Fruit fly (Drosophila melanogaster) whole organism, embryonic: ENCODE results near the gene cry.

ENCODE experiments used
- Adf1 ChIP-seq: fragments of 200-800 bp; sonication (Bioruptor generic); IDR thresholded peaks from 2 replicates; pipeline ENCODE4 v1.3.6; 2022; ENCODE audit warnings: missing biosample characterization, missing genetic modification characterization
- CG10147 ChIP-seq: fragments of 200-800 bp; sonication (Bioruptor generic); optimal IDR thresholded peaks from 2 replicates; lab custom pipeline; 2019; ENCODE audit warnings: missing biosample characterization, mild to moderate bottlenecking, missing genetic modification characterization, moderate library complexity
- CG10274 ChIP-seq: fragments of 200-800 bp; sonication (Bioruptor generic); optimal IDR thresholded peaks from 3 replicates; lab custom pipeline; 2017; ENCODE audit warnings: missing biosample characterization, mild to moderate bottlenecking, missing genetic modification characterization
- CG11456 ChIP-seq: fragments of 200-800 bp; sonication (Bioruptor generic); IDR thresholded peaks from 3 replicates; pipeline ENCODE4 v1.3.6; 2022; ENCODE audit warnings: missing biosample characterization, missing genetic modification characterization
- CG12155 ChIP-seq: fragments of 200-800 bp; sonication (Bioruptor generic); optimal IDR thresholded peaks from 3 replicates; lab custom pipeline; 2016; ENCODE audit warnings: missing biosample characterization, missing genetic modification characterization
- CG1233 ChIP-seq: fragments of 200-800 bp; sonication (Bioruptor generic); optimal IDR thresholded peaks from 4 replicates; lab custom pipeline; 2018; ENCODE audit warnings: missing biosample characterization, mild to moderate bottlenecking, missing genetic modification characterization
- CG13287 ChIP-seq: fragments of 200-800 bp; sonication (Bioruptor generic); IDR thresholded peaks from 2 replicates; pipeline ENCODE4 v1.3.6; 2022; ENCODE audit warnings: missing biosample characterization, missing genetic modification characterization; ENCODE audit not compliant: partially characterized antibody
- CG14441 ChIP-seq: fragments of 200-800 bp; sonication (Bioruptor generic); IDR thresholded peaks from 2 replicates; pipeline ENCODE4 v1.3.6; 2022; ENCODE audit warnings: missing biosample characterization, missing genetic modification characterization
- CG1529 ChIP-seq: fragments of 200-800 bp; sonication (Bioruptor generic); optimal IDR thresholded peaks from 3 replicates; lab custom pipeline; 2018; ENCODE audit warnings: missing biosample characterization, missing genetic modification characterization
- CG15514 ChIP-seq: fragments of 200-800 bp; sonication (Bioruptor generic); optimal IDR thresholded peaks from 3 replicates; lab custom pipeline; 2017; ENCODE audit warnings: missing biosample characterization, missing genetic modification characterization, mild to moderate bottlenecking, moderate library complexity, missing genetic modification reagents
- CG17568 ChIP-seq: fragments of 200-800 bp; sonication (Bioruptor generic); optimal IDR thresholded peaks from 2 replicates; lab custom pipeline; 2018; ENCODE audit warnings: missing biosample characterization, mild to moderate bottlenecking, missing genetic modification characterization, moderate library complexity
- CG18619 ChIP-seq: fragments of 200-800 bp; sonication (Bioruptor generic); optimal IDR thresholded peaks from 3 replicates; lab custom pipeline; 2017; ENCODE audit warnings: missing biosample characterization, mild to moderate bottlenecking, missing genetic modification characterization
- CG2712 ChIP-seq: fragments of 200-800 bp; optimal IDR thresholded peaks from 3 replicates; lab custom pipeline; 2019; ENCODE audit warnings: missing biosample characterization, mild to moderate bottlenecking, missing genetic modification characterization, moderate library complexity
- CG3065 ChIP-seq: fragments of 200-800 bp; sonication (Bioruptor generic); optimal IDR thresholded peaks from 2 replicates; lab custom pipeline; 2016; ENCODE audit warnings: missing biosample characterization, missing genetic modification characterization
- CG31441 ChIP-seq: fragments of 200-800 bp; sonication (Bioruptor generic); IDR thresholded peaks from 2 replicates; pipeline ENCODE4 v1.3.6; 2022; ENCODE audit warnings: missing biosample characterization, missing genetic modification characterization
- CG3163 ChIP-seq: fragments of 200-800 bp; sonication (Bioruptor generic); optimal IDR thresholded peaks from 3 replicates; lab custom pipeline; 2016; ENCODE audit warnings: missing biosample characterization, missing genetic modification characterization
- CG32767 ChIP-seq: fragments of 200-800 bp; sonication (Bioruptor generic); IDR thresholded peaks from 2 replicates; pipeline ENCODE4 v1.3.6; 2022; ENCODE audit warnings: missing biosample characterization, missing genetic modification characterization
- CG34422 ChIP-seq: fragments of 200-800 bp; sonication (Bioruptor generic); IDR thresholded peaks from 3 replicates; pipeline ENCODE4 v1.3.6; 2022; ENCODE audit warnings: missing biosample characterization, missing genetic modification characterization
- CG4360 ChIP-seq: fragments of 200-800 bp; sonication (Bioruptor generic); IDR thresholded peaks from 2 replicates; pipeline ENCODE4 v1.3.6; 2022; ENCODE audit warnings: missing biosample characterization, missing genetic modification characterization
- CG6689 ChIP-seq: fragments of 200-800 bp; sonication (Bioruptor generic); IDR thresholded peaks from 2 replicates; pipeline ENCODE4 v1.3.6; 2022; ENCODE audit warnings: missing biosample characterization, missing genetic modification characterization
- CG8281 ChIP-seq: fragments of 200-800 bp; sonication (Bioruptor generic); optimal IDR thresholded peaks from 2 replicates; lab custom pipeline; 2018; ENCODE audit warnings: missing biosample characterization, mild to moderate bottlenecking, missing genetic modification characterization, moderate library complexity
- CG9215 ChIP-seq: fragments of 200-800 bp; sonication (Bioruptor generic); IDR thresholded peaks from 2 replicates; pipeline ENCODE4 v1.3.6; 2022; ENCODE audit warnings: missing biosample characterization, missing genetic modification characterization
- D19A ChIP-seq: fragments of 200-800 bp; optimal IDR thresholded peaks from 3 replicates; lab custom pipeline; 2019; ENCODE audit warnings: missing biosample characterization, mild to moderate bottlenecking, missing genetic modification characterization, moderate library complexity
- Deaf1 ChIP-seq: fragments of 200-800 bp; optimal IDR thresholded peaks from 3 replicates; lab custom pipeline; 2019; ENCODE audit warnings: missing biosample characterization, mild to moderate bottlenecking, missing genetic modification characterization, moderate library complexity
- HLH3B ChIP-seq: fragments of 200-800 bp; sonication (Bioruptor generic); IDR thresholded peaks from 2 replicates; pipeline ENCODE4 v1.3.6; 2022; ENCODE audit warnings: missing biosample characterization, missing genetic modification characterization
- Hmx ChIP-seq: fragments of 200-800 bp; sonication (Bioruptor generic); optimal IDR thresholded peaks from 2 replicates; lab custom pipeline; 2016; ENCODE audit warnings: missing biosample characterization, missing genetic modification characterization
- Rfx ChIP-seq: fragments of 200-800 bp; sonication (Bioruptor generic); IDR thresholded peaks from 2 replicates; pipeline ENCODE4 v1.3.6; 2022; ENCODE audit warnings: missing biosample characterization, missing genetic modification characterization
- Trl ChIP-seq, 3 experiments: fragments of >200 bp in 2 of 3; fragments of 200-800 bp in 1 of 3; sonication (Bioruptor generic) in 1 of 3; optimal IDR thresholded peaks; 2 replicates in 1 of 3; 3 replicates in 2 of 3; lab custom pipeline; 2016 to 2017; ENCODE audit warnings: missing biosample characterization in 1 of 3, missing genetic modification characterization in 1 of 3
- Vsx1 ChIP-seq: fragments of 200-800 bp; sonication (Bioruptor generic); optimal IDR thresholded peaks from 2 replicates; lab custom pipeline; 2017; ENCODE audit warnings: missing biosample characterization, mild to moderate bottlenecking, missing genetic modification characterization, missing genetic modification reagents
- abd-A ChIP-seq: fragments of 200-800 bp; sonication (Bioruptor generic); optimal IDR thresholded peaks from 3 replicates; lab custom pipeline; 2019; ENCODE audit warnings: missing biosample characterization, mild to moderate bottlenecking, missing genetic modification characterization, moderate library complexity
- br ChIP-seq: fragments of >200 bp; optimal IDR thresholded peaks from 2 replicates; lab custom pipeline; 2017
- bsh ChIP-seq, 2 experiments: fragments of 200-800 bp; sonication (Bioruptor generic); optimal IDR thresholded peaks; 2 replicates each; lab custom pipeline; 2017 to 2018; ENCODE audit warnings: mild to moderate bottlenecking in 2 of 2, missing biosample characterization in 2 of 2, missing genetic modification characterization in 2 of 2, moderate library complexity in 1 of 2
- cad ChIP-seq: fragments of >200 bp; optimal IDR thresholded peaks from 2 replicates; lab custom pipeline; 2017; ENCODE audit warnings: missing biosample characterization, missing genetic modification characterization
- cg ChIP-seq: fragments of 200-800 bp; sonication (Bioruptor generic); optimal IDR thresholded peaks from 3 replicates; lab custom pipeline; 2019; ENCODE audit warnings: missing biosample characterization, mild to moderate bottlenecking, missing genetic modification characterization, moderate library complexity
- chinmo ChIP-seq: fragments of 200-800 bp; sonication (Bioruptor generic); IDR thresholded peaks from 4 replicates; pipeline ENCODE4 v1.3.6; 2022; ENCODE audit warnings: missing biosample characterization, missing genetic modification characterization; ENCODE audit not compliant: partially characterized antibody
- corto ChIP-seq: fragments of 200-800 bp; sonication (Bioruptor generic); optimal IDR thresholded peaks from 2 replicates; lab custom pipeline; 2016; ENCODE audit warnings: missing biosample characterization, mild to moderate bottlenecking, missing genetic modification characterization, moderate library complexity
- dpn ChIP-seq, 2 experiments: fragments of 200-800 bp; sonication (Bioruptor generic); optimal IDR thresholded peaks; 3 replicates each; lab custom pipeline; 2016; ENCODE audit warnings: missing biosample characterization in 2 of 2, missing genetic modification characterization in 2 of 2
- ftz-f1 ChIP-seq: fragments of 200-800 bp; sonication (Bioruptor generic); optimal IDR thresholded peaks from 2 replicates; lab custom pipeline; 2016; ENCODE audit warnings: missing biosample characterization, missing genetic modification characterization
- gcm2 ChIP-seq: fragments of 200-800 bp; sonication (Bioruptor generic); optimal IDR thresholded peaks from 2 replicates; lab custom pipeline; 2016; ENCODE audit warnings: missing biosample characterization, missing genetic modification characterization
- hkb ChIP-seq, 2 experiments: fragments of 200-800 bp in 1 of 2; fragments of >200 bp in 1 of 2; sonication (Bioruptor generic) in 1 of 2; IDR thresholded peaks in 1 of 2; optimal IDR thresholded peaks in 1 of 2; 2 replicates each; pipeline versions ENCODE4 v1.3.6 to Lab custom; 2017 to 2022; ENCODE audit warnings: missing biosample characterization in 1 of 2, missing genetic modification characterization in 1 of 2
- ind ChIP-seq: fragments of 200-800 bp; sonication (Bioruptor generic); optimal IDR thresholded peaks from 3 replicates; lab custom pipeline; 2016; ENCODE audit warnings: missing biosample characterization, missing genetic modification characterization
- nerfin-2 ChIP-seq: fragments of 200-800 bp; sonication (Bioruptor generic); IDR thresholded peaks from 2 replicates; pipeline ENCODE4 v1.3.6; 2022; ENCODE audit warnings: missing biosample characterization, missing genetic modification characterization; ENCODE audit not compliant: partially characterized antibody
- nom ChIP-seq: fragments of 200-800 bp; sonication (Bioruptor generic); optimal IDR thresholded peaks from 2 replicates; lab custom pipeline; 2017; ENCODE audit warnings: missing biosample characterization, missing genetic modification characterization, mild to moderate bottlenecking, moderate library complexity, missing genetic modification reagents
- seq ChIP-seq: fragments of 200-800 bp; sonication (Bioruptor generic); IDR thresholded peaks from 2 replicates; pipeline ENCODE4 v1.3.6; 2022; ENCODE audit warnings: missing biosample characterization, missing genetic modification characterization
- sna ChIP-seq: fragments of 200-800 bp; sonication (Bioruptor generic); IDR thresholded peaks from 2 replicates; pipeline ENCODE4 v1.3.6; 2022; ENCODE audit warnings: missing biosample characterization, missing genetic modification characterization; ENCODE audit not compliant: partially characterized antibody
- sqz ChIP-seq: fragments of 200-800 bp; sonication (Bioruptor generic); optimal IDR thresholded peaks from 3 replicates; lab custom pipeline; 2018; ENCODE audit warnings: missing biosample characterization, mild to moderate bottlenecking, missing genetic modification characterization
- toy ChIP-seq: fragments of 200-800 bp; sonication (Bioruptor generic); IDR thresholded peaks from 2 replicates; pipeline ENCODE4 v1.3.6; 2022; ENCODE audit warnings: missing biosample characterization, missing genetic modification characterization
- unc-4 ChIP-seq: fragments of 200-800 bp; sonication (Bioruptor generic); IDR thresholded peaks from 2 replicates; pipeline ENCODE4 v1.3.6; 2022; ENCODE audit warnings: missing biosample characterization, missing genetic modification characterization; ENCODE audit not compliant: partially characterized antibody

Gene cry

dm6 chr3R:19164873-19165456 lies 47.0 kb upstream of the cry start (continued):
- TF ChIP-seq CG1529 (GFP tag; lab: Kevin White, UChicago), result peak; percentile 27
- peak; percentile 47 for TF ChIP-seq CG1233 (GFP tag; lab: Kevin White, UChicago)
- no peak for TF ChIP-seq br
- no peak for TF ChIP-seq Adf1
- no peak for TF ChIP-seq HLH3B (GFP tag; lab: Robert Waterston, UW)
- TF ChIP-seq CG15514 (GFP tag; lab: Kevin White, UChicago), result peak; percentile 24
- TF ChIP-seq CG11456 (GFP tag; lab: Robert Waterston, UW), result peak; percentile 53; the same call in 1 of the 3 replicates
- TF ChIP-seq CG18619 (GFP tag; lab: Kevin White, UChicago), result peak; percentile 60
- TF ChIP-seq CG9215 (GFP tag; lab: Robert Waterston, UW), result no peak
- TF ChIP-seq gcm2 (GFP tag; lab: Kevin White, UChicago), result no peak
- peak; percentile 26 for TF ChIP-seq ind (GFP tag; lab: Kevin White, UChicago)
- TF ChIP-seq toy (GFP tag; lab: Robert Waterston, UW), result no peak
- TF ChIP-seq nerfin-2, result no peak
- TF ChIP-seq CG14441, result peak; percentile 41
- no peak for TF ChIP-seq CG8281 (tag; lab: Kevin White, UChicago)
- TF ChIP-seq CG12155 (GFP tag; lab: Kevin White, UChicago), result peak; percentile 17
- no peak for TF ChIP-seq cg (GFP tag; lab: Kevin White, UChicago)
- no peak for TF ChIP-seq hkb (optimal IDR thresholded peaks at IDR 0.05; lab: Kevin White, UChicago)
- TF ChIP-seq hkb (GFP tag; IDR thresholded peaks at IDR 0.05; lab: Robert Waterston, UW), result 0 out of 2 replicates have a peak, but pooled peaks have one; percentile 36
- TF ChIP-seq CG6689 (GFP tag; lab: Robert Waterston, UW), result peak; percentile 32; the same call in 1 of the 2 replicates
- no peak for TF ChIP-seq Hmx (GFP tag; lab: Kevin White, UChicago)
- TF ChIP-seq cad (GFP tag; lab: Kevin White, UChicago), result no peak

- TF ChIP-seq seq (GFP tag; lab: Robert Waterston, UW) (peak; percentile 43; the same call in 1 of the 2 replicates), CG31441 (GFP tag; lab: Robert Waterston, UW) (no peak), sna (GFP tag; lab: Robert Waterston, UW) (0 out of 2 replicates have a peak, but pooled peaks have one; percentile 32), D19A (tag; lab: Kevin White, UChicago) (peak; percentile 7), cg (GFP tag; lab: Kevin White, UChicago) (peak; percentile 74), Vsx1 (no peak), CG17568 (peak; percentile 41), Rfx (GFP tag; lab: Robert Waterston, UW) (peak; percentile 22; the same call in 1 of the 2 replicates), CG2712 (tag; lab: Kevin White, UChicago) (peak; percentile 5), Trl (optimal IDR thresholded peaks at IDR 0.05; lab: Kevin White, UChicago) (peak; percentile 96 to 100), Trl (GFP tag; optimal IDR thresholded peaks at IDR 0.05; lab: Kevin White, UChicago) (peak; percentile 24), CG4360 (peak; percentile 97), ftz-f1 (GFP tag; lab: Kevin White, UChicago) (no peak), sqz (peak; percentile 100), unc-4 (GFP tag; lab: Robert Waterston, UW) (peak; percentile 31; the same call in 1 of the 2 replicates), CG3163 (GFP tag; lab: Kevin White, UChicago) (peak; percentile 98), CG10147 (GFP tag; lab: Kevin White, UChicago) (no peak), CG34422 (GFP tag; lab: Robert Waterston, UW) (0 out of 3 replicates have a peak, but pooled peaks have one; percentile 34), dpn (GFP tag; optimal IDR thresholded peaks at IDR 0.05; lab: Kevin White, UChicago) (no peak), CG3065 (GFP tag; lab: Kevin White, UChicago) (no peak), corto (GFP tag; lab: Kevin White, UChicago) (peak; percentile 53), nom (peak; percentile 48), abd-A (tag; lab: Kevin White, UChicago) (peak; percentile 64), Deaf1 (tag; lab: Kevin White, UChicago) (peak; percentile 69), bsh (GFP tag; optimal IDR thresholded peaks at IDR 0.05; lab: Kevin White, UChicago) (peak in 1 of 2 experiments; percentile 56), CG13287 (GFP tag; lab: Robert Waterston, UW) (peak; percentile 40), CG32767 (GFP tag; lab: Robert Waterston, UW) (peak; percentile 96), CG10274 (GFP tag; lab: Kevin White, UChicago) (no peak), chinmo (GFP tag; lab: Robert Waterston, UW) (peak; percentile 82; the same call in 2 of the 4 replicates)
Measured at dm6 chr3R:19165620-19166055, 46.3 kb upstream of the cry start.
